Worm (Caenorhabditis elegans) whole organism, L2 larva: ENCODE data around the gene swm-1.

Experiments
- F13H6.1 ChIP-seq: sonication (generic microtip); optimal IDR thresholded peaks from 2 replicates; lab custom pipeline; 2016; ENCODE audit warnings: missing genetic modification characterization, missing compliant biosample characterization
- R02D3.7 ChIP-seq: fragments of 150-350 bp; optimal IDR thresholded peaks from 2 replicates; lab custom pipeline; 2014; ENCODE audit warnings: missing biosample characterization, missing genetic modification characterization
- Y55F3AM.14 ChIP-seq: fragments of 200-800 bp; sonication (Bioruptor generic); optimal IDR thresholded peaks from 2 replicates; lab custom pipeline; 2018; ENCODE audit warnings: mild to moderate bottlenecking, missing genetic modification characterization, missing compliant biosample characterization
- ZK546.5 ChIP-seq: sonication (generic microtip); optimal IDR thresholded peaks from 2 replicates; lab custom pipeline; 2017; ENCODE audit warnings: missing biosample characterization, missing genetic modification characterization
- alr-1 ChIP-seq: fragments of 150-350 bp; optimal IDR thresholded peaks from 2 replicates; lab custom pipeline; 2014; ENCODE audit warnings: missing biosample characterization, missing genetic modification characterization
- aly-2 ChIP-seq: fragments of 150-350 bp; optimal IDR thresholded peaks from 2 replicates; lab custom pipeline; 2014; ENCODE audit warnings: missing biosample characterization, missing genetic modification characterization
- ama-1 ChIP-seq: fragments of 150-350 bp; optimal IDR thresholded peaks from 2 replicates; lab custom pipeline; 2018; ENCODE audit warnings: inconsistent platforms
- blmp-1 ChIP-seq: sonication (generic microtip); optimal IDR thresholded peaks from 2 replicates; lab custom pipeline; 2017; ENCODE audit warnings: missing genetic modification characterization, mild to moderate bottlenecking, missing compliant biosample characterization, antibody characterized with exemption, moderate library complexity; ENCODE audit not compliant: insufficient read depth
- ceh-16 ChIP-seq: fragments of 150-350 bp; optimal IDR thresholded peaks from 2 replicates; lab custom pipeline; 2014; ENCODE audit warnings: missing biosample characterization, missing genetic modification characterization
- dmd-4 ChIP-seq: sonication (generic microtip); optimal IDR thresholded peaks from 2 replicates; lab custom pipeline; 2017; ENCODE audit warnings: missing biosample characterization, missing genetic modification characterization
- elt-1 ChIP-seq: fragments of 150-350 bp; optimal IDR thresholded peaks from 2 replicates; lab custom pipeline; 2014; ENCODE audit warnings: missing biosample characterization, missing genetic modification characterization
- elt-3 ChIP-seq: sonication (generic microtip); optimal IDR thresholded peaks from 2 replicates; lab custom pipeline; 2017; ENCODE audit warnings: missing biosample characterization, missing genetic modification characterization
- fos-1 ChIP-seq: fragments of 150-350 bp; optimal IDR thresholded peaks from 2 replicates; lab custom pipeline; 2014; ENCODE audit warnings: missing biosample characterization, missing genetic modification characterization
- gmeb-1 ChIP-seq: fragments of 150-350 bp; optimal IDR thresholded peaks from 2 replicates; lab custom pipeline; 2014; ENCODE audit warnings: missing biosample characterization, missing genetic modification characterization
- lin-13 ChIP-seq: fragments of 150-350 bp; optimal IDR thresholded peaks from 2 replicates; lab custom pipeline; 2014; ENCODE audit warnings: missing biosample characterization, missing genetic modification reagents, missing genetic modification characterization
- lin-39 ChIP-seq: fragments of 150-350 bp; optimal IDR thresholded peaks from 2 replicates; lab custom pipeline; 2014; ENCODE audit warnings: missing biosample characterization, missing genetic modification reagents, missing genetic modification characterization
- lsy-2 ChIP-seq, 2 experiments: fragments of 150-350 bp in 1 of 2; sonication (generic microtip) in 1 of 2; optimal IDR thresholded peaks; 2 replicates each; lab custom pipeline; 2014 to 2017; ENCODE audit warnings: missing biosample characterization in 2 of 2, missing genetic modification characterization in 2 of 2
- nhr-10 ChIP-seq: sonication (generic microtip); optimal IDR thresholded peaks from 2 replicates; lab custom pipeline; 2017; ENCODE audit warnings: missing biosample characterization, missing genetic modification characterization
- nhr-11 ChIP-seq: fragments of 150-350 bp; optimal IDR thresholded peaks from 2 replicates; lab custom pipeline; 2014; ENCODE audit warnings: missing biosample characterization, missing genetic modification characterization
- nhr-12 ChIP-seq: fragments of 150-350 bp; optimal IDR thresholded peaks from 2 replicates; lab custom pipeline; 2014; ENCODE audit warnings: missing biosample characterization, missing genetic modification characterization
- nhr-129 ChIP-seq: fragments of 150-350 bp; optimal IDR thresholded peaks from 2 replicates; lab custom pipeline; 2014; ENCODE audit warnings: missing biosample characterization, missing genetic modification characterization
- nhr-23 ChIP-seq: fragments of 150-350 bp; optimal IDR thresholded peaks from 2 replicates; lab custom pipeline; 2014; ENCODE audit warnings: missing biosample characterization, missing genetic modification reagents, missing genetic modification characterization
- nhr-237 ChIP-seq: fragments of 150-350 bp; optimal IDR thresholded peaks from 2 replicates; lab custom pipeline; 2014; ENCODE audit warnings: missing biosample characterization, missing genetic modification characterization
- nhr-25 ChIP-seq: fragments of 150-350 bp; sonication (generic microtip); optimal IDR thresholded peaks from 3 replicates; lab custom pipeline; 2014; ENCODE audit warnings: missing biosample characterization, missing genetic modification characterization
- nhr-77 ChIP-seq: fragments of 150-350 bp; optimal IDR thresholded peaks from 2 replicates; lab custom pipeline; 2014; ENCODE audit warnings: missing biosample characterization, missing genetic modification characterization
- peb-1 ChIP-seq: fragments of 150-350 bp; optimal IDR thresholded peaks from 2 replicates; lab custom pipeline; 2014; ENCODE audit warnings: missing biosample characterization, missing genetic modification characterization
- sem-4 ChIP-seq: fragments of 150-350 bp; optimal IDR thresholded peaks from 2 replicates; lab custom pipeline; 2014; ENCODE audit warnings: missing biosample characterization, missing genetic modification reagents, missing genetic modification characterization
- skn-1 ChIP-seq: sonication (generic microtip); optimal IDR thresholded peaks from 2 replicates; lab custom pipeline; 2017; ENCODE audit warnings: missing biosample characterization, missing genetic modification characterization
- snpc-4 ChIP-seq: fragments of 150-350 bp; optimal IDR thresholded peaks from 2 replicates; lab custom pipeline; 2014; ENCODE audit warnings: missing biosample characterization, missing genetic modification characterization
- unc-39 ChIP-seq: fragments of 150-350 bp; optimal IDR thresholded peaks from 2 replicates; lab custom pipeline; 2014; ENCODE audit warnings: missing biosample characterization, missing genetic modification characterization
- unc-55 ChIP-seq: fragments of 150-350 bp; sonication (generic microtip); optimal IDR thresholded peaks from 3 replicates; lab custom pipeline; 2014; ENCODE audit warnings: missing biosample characterization, missing genetic modification reagents, missing genetic modification characterization
- unc-62 ChIP-seq: fragments of 150-350 bp; optimal IDR thresholded peaks from 2 replicates; lab custom pipeline; 2014; ENCODE audit warnings: missing biosample characterization, missing genetic modification reagents, missing genetic modification characterization
- zag-1 ChIP-seq: fragments of 150-350 bp; optimal IDR thresholded peaks from 2 replicates; lab custom pipeline; 2014; ENCODE audit warnings: missing biosample characterization, missing genetic modification characterization
- ztf-1 ChIP-seq: fragments of 200-800 bp; sonication (Bioruptor generic); conservative IDR thresholded peaks from 2 replicates; pipeline ENCODE4 v1.3.6; 2022; ENCODE audit warnings: missing genetic modification characterization, missing compliant biosample characterization
- ztf-11 ChIP-seq: sonication (generic microtip); optimal IDR thresholded peaks from 2 replicates; lab custom pipeline; 2017; ENCODE audit warnings: missing biosample characterization, missing genetic modification characterization
- ztf-4 ChIP-seq: fragments of 150-350 bp; optimal IDR thresholded peaks from 2 replicates; lab custom pipeline; 2014; ENCODE audit warnings: missing biosample characterization, missing genetic modification characterization

Gene swm-1

DNA sequence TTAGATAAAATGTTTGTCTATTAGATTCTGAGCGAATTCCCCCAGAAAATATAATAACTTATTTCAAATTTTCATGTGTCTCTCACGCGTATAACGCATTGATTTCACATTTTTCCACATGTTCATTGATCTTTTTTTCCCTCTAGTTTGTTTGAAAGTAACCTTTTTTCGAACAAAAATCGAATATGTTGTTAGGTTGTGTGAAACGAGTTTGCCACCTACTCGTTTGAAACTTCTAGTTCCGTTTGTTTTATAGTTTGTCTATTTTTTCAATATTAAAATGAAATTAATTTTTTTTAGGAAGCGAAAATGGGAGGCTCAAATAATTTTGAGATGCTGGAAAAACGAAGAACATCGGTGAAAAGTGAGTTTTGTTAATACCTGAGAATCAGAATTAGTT is 24.4 kb downstream of the swm-1 start, which contains the start of gene C25E10.5:
Gene C25E10.5, plus strand, starts transcription at position 301 of the 400 bp plus-strand sequence.
- TF ChIP-seq nhr-23 (tag; lab: Kevin White, UChicago) (no peak), sem-4 (no peak), aly-2 (tag; lab: Kevin White, UChicago) (no peak), nhr-237 (tag; lab: Kevin White, UChicago) (no peak), zag-1 (tag; lab: Kevin White, UChicago) (no peak), unc-39 (tag; lab: Kevin White, UChicago) (no peak), Y55F3AM.14 (GFP tag; lab: Kevin White, UChicago) (no peak), lin-39 (tag; lab: Kevin White, UChicago) (no peak), unc-55 (no peak), elt-1 (tag; lab: Kevin White, UChicago) (no peak), R02D3.7 (no peak), gmeb-1 (tag; lab: Kevin White, UChicago) (no peak), ceh-16 (tag; lab: Kevin White, UChicago) (no peak), alr-1 (no peak), unc-62 (GFP tag; lab: Kevin White, UChicago) (no peak), ZK546.5 (tag; lab: Kevin White, UChicago) (no peak), blmp-1 (tag; lab: Kevin White, UChicago) (no peak), nhr-12 (tag; lab: Kevin White, UChicago) (no peak)
- TF ChIP-seq, all 48 proteins: peak for 0

DNA sequence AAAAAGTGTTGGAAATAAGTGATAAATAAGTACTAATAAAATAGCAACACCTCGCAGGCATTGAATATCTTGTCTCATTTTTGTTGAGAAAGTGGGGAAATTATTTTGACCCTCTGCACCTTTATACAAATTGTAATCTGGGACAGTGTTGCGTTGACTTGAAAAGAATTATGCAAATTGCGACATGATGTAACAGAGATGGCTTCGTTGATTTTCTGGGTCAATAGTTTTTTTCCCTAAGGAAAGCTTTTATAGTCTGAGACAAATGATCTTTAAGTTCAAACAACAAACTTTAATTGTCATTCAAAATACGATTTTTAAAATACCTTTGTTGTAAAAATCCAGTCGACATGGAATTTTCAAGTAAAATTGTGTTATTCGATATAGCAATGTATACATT is 30.0 kb downstream of the swm-1 start, which contains the start of gene bus-1:
Gene bus-1, minus strand, starts transcription at position 101 of the 400 bp plus-strand sequence.
- no peak for TF ChIP-seq peb-1 (tag; lab: Kevin White, UChicago)
- no peak for TF ChIP-seq F13H6.1 (tag; lab: Kevin White, UChicago)
- no peak for TF ChIP-seq zag-1 (tag; lab: Kevin White, UChicago)

DNA sequence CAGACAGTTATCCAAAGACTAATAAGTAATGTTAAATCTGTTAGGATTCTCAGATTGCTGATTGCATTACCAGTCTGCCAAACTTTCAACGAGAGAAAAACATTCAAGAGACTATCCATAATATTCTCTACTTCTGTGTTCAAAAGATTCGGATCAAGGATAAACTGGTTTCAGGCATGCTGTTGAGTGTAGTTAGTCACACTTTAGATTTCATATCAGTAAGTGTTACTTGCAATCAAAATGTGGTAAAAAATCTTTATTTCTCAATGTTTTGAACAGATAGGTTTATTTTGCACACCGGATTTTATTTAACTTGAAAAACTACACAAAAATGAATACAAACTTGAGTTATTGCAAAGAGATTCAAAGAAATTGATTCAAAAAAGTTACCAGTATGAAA is 32.6 kb downstream of the swm-1 start, which contains the start of gene oac-41:
Gene oac-41, minus strand, starts transcription at position 101 of the 400 bp plus-strand sequence.
- TF ChIP-seq peb-1 (tag; lab: Kevin White, UChicago): no peak
- TF ChIP-seq zag-1 (tag; lab: Kevin White, UChicago): no peak
- no peak for TF ChIP-seq F13H6.1 (tag; lab: Kevin White, UChicago)
- no peak for TF ChIP-seq ztf-1 (GFP tag; lab: Robert Waterston, UW)
- TF ChIP-seq nhr-12 (tag; lab: Kevin White, UChicago): no peak
- TF ChIP-seq nhr-25 (tag; lab: Kevin White, UChicago): no peak
- TF ChIP-seq elt-3 (tag; lab: Kevin White, UChicago): no peak
- TF ChIP-seq ztf-11: no peak
- TF ChIP-seq skn-1 (tag; lab: Kevin White, UChicago): no peak
- no peak for TF ChIP-seq nhr-77
- TF ChIP-seq blmp-1 (tag; lab: Kevin White, UChicago): no peak
- TF ChIP-seq lin-39 (tag; lab: Kevin White, UChicago): no peak
- TF ChIP-seq nhr-129: no peak

DNA sequence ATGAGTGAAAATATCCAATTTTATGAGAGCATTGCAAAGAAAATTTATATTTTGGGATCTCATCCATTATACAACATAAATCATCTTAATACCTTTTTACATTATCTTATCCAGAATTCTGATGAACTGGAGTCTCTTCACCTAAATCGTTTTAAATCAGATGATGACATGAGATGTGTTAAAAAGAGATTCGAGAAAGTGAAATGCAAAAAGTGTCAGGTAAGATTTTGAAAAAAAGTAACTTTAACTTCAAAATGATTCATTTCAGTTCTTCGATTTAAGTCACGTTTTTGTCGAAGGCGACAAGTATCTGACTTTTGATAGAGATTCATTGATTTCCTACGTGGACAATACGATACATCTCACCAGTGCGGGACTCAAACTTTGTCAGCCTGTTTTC is 35.8 kb downstream of the swm-1 start:
- no peak for TF ChIP-seq lsy-2 (tag; optimal IDR thresholded peaks at IDR 0.05; lab: Kevin White, UChicago)
- TF ChIP-seq snpc-4 (tag; lab: Kevin White, UChicago): no peak
- no peak for TF ChIP-seq dmd-4 (tag; lab: Kevin White, UChicago)
- TF ChIP-seq ama-1 (lab: Kevin White, UChicago): no peak
- TF ChIP-seq sem-4: no peak
- TF ChIP-seq unc-39 (tag; lab: Kevin White, UChicago): no peak
- TF ChIP-seq unc-55: no peak
- TF ChIP-seq ztf-4 (tag; lab: Kevin White, UChicago): no peak
- no peak for TF ChIP-seq nhr-129
- TF ChIP-seq lin-39 (tag; lab: Kevin White, UChicago): no peak
- TF ChIP-seq lin-13 (GFP tag; lab: Kevin White, UChicago): no peak
- TF ChIP-seq skn-1 (tag; lab: Kevin White, UChicago): no peak
- TF ChIP-seq elt-1 (tag; lab: Kevin White, UChicago): no peak
- no peak for TF ChIP-seq fos-1 (tag; lab: Kevin White, UChicago)

DNA sequence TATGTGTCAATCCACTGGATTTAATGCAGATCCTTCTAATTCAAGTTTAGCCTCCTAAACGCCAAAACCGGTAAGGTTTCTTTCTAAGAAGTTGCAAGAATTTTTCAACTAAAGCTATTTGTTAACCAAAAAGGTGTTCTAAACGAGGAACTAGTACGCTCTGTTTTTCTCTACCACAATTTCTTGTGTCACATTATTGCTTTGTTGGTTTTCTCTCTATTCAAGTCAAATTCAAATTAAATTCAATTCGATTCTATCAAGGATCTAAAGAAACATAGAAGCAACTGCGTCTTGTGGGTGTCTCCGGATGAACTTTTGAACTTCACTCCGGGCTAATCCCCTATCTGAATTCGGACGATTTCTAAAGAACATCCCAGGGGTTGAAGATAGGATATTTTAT is 38.2 kb downstream of the swm-1 start, which contains the start of gene oac-40:
Gene oac-40, plus strand, starts transcription at position 301 of the 400 bp plus-strand sequence.
- TF ChIP-seq nhr-77: no peak
- TF ChIP-seq nhr-10 (tag; lab: Kevin White, UChicago): no peak
- no peak for TF ChIP-seq ztf-1 (GFP tag; lab: Robert Waterston, UW)
- no peak for TF ChIP-seq nhr-11
- TF ChIP-seq F13H6.1 (tag; lab: Kevin White, UChicago): no peak
- TF ChIP-seq ZK546.5 (tag; lab: Kevin White, UChicago): no peak
- no peak for TF ChIP-seq ztf-4 (tag; lab: Kevin White, UChicago)
- no peak for TF ChIP-seq ama-1 (lab: Kevin White, UChicago)
